Fruit fly (Drosophila melanogaster): ENCODE data around the gene CG9801.

CG9801 gene

DNA sequence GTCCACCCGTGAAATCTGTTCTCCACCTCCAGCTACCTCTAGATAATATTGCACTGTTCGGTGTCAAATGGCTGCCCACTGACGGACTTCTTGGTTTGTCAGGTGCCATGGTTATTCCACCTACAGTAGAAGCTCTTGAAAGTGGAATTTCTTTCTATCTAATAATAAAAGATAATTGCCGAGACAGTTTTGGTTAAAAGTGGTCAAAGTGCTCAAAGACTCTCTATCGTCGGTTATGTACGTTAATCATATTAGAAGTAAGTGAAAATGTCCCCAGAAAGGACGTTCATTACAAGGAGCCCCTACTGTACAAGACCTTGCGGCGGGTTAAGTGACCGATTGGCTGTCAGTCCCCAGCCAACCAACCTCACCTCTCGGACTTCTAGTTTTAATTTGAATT lies 3.3 kb downstream of the CG9801 start (continued):
- TF ChIP-seq CG7786 (GFP tag; optimal IDR thresholded peaks at IDR 0.05) (peak; percentile 23), hkb (optimal IDR thresholded peaks at IDR 0.05) (no peak), hkb (GFP tag; IDR thresholded peaks at IDR 0.05) (peak; percentile 48; the same call in 1 of the 2 replicates), gsb (GFP tag; IDR thresholded peaks at IDR 0.05) (0 out of 2 replicates have a peak, but pooled peaks have one; percentile 10), CG1603 (tag; optimal IDR thresholded peaks at IDR 0.05) (peak; percentile 44), Opbp (GFP tag; IDR thresholded peaks at IDR 0.05; ENCODE audit: partially characterized antibody) (no peak), Hr39 (optimal IDR thresholded peaks at IDR 0.05) (no peak), CG16863 (GFP tag; optimal IDR thresholded peaks at IDR 0.05) (peak; percentile 26), chinmo (GFP tag; IDR thresholded peaks at IDR 0.05; ENCODE audit: partially characterized antibody) (0 out of 4 replicates have a peak, but pooled peaks have one; percentile 17), az2 (GFP tag; optimal IDR thresholded peaks at IDR 0.05) (peak; percentile 34), CG11723 (GFP tag; optimal IDR thresholded peaks at IDR 0.05) (peak; percentile 18), Ada2b (GFP tag; IDR thresholded peaks at IDR 0.05) (peak; percentile 65), HHEX (GFP tag; optimal IDR thresholded peaks at IDR 0.05) (peak; percentile 10), Atf-2 (GFP tag; optimal IDR thresholded peaks at IDR 0.05) (peak; percentile 29), pan (optimal IDR thresholded peaks at IDR 0.05) (no peak), pan (GFP tag; optimal IDR thresholded peaks at IDR 0.05 in 1 of 2, IDR thresholded peaks at IDR 0.05 in 1 of 2) (peak in 1 of 2 experiments; percentile 48), ttk (GFP tag; IDR thresholded peaks at IDR 0.05) (peak; percentile 8; the same call in 1 of the 2 replicates), Hsf (GFP tag; optimal IDR thresholded peaks at IDR 0.05) (peak; percentile 46), eyg (GFP tag; optimal IDR thresholded peaks at IDR 0.05) (no peak), H15 (GFP tag; IDR thresholded peaks at IDR 0.05) (0 out of 3 replicates have a peak, but pooled peaks have one; percentile 21), CG2678 (tag; optimal IDR thresholded peaks at IDR 0.05) (peak; percentile 57), onecut (GFP tag; IDR thresholded peaks at IDR 0.05) (no peak), CG32532 (GFP tag; IDR thresholded peaks at IDR 0.05) (peak; percentile 62; the same call in 1 of the 2 replicates), CG13296 (GFP tag; optimal IDR thresholded peaks at IDR 0.05) (peak; percentile 17), Hr51 (GFP tag; optimal IDR thresholded peaks at IDR 0.05) (peak; percentile 10 to 65), CG8089 (GFP tag; optimal IDR thresholded peaks at IDR 0.05) (peak; percentile 11), CG9797 (GFP tag; optimal IDR thresholded peaks at IDR 0.05) (no peak), ERR (GFP tag; optimal IDR thresholded peaks at IDR 0.05) (no peak), emc (GFP tag; optimal IDR thresholded peaks at IDR 0.05) (no peak), Atf3 (GFP tag; optimal IDR thresholded peaks at IDR 0.05) (no peak), dysf (GFP tag; IDR thresholded peaks at IDR 0.05) (peak; percentile 74), D19A (tag; optimal IDR thresholded peaks at IDR 0.05) (no peak), PHDP (tag; optimal IDR thresholded peaks at IDR 0.05) (peak; percentile 52), CG10147 (GFP tag; optimal IDR thresholded peaks at IDR 0.05) (no peak), ase (GFP tag; IDR thresholded peaks at IDR 0.05) (peak; percentile 58; the same call in 1 of the 3 replicates), Pdp1 (GFP tag; optimal IDR thresholded peaks at IDR 0.05) (peak in 1 of 2 experiments; percentile 62), shn (GFP tag; optimal IDR thresholded peaks at IDR 0.05) (peak; percentile 4), CG10462 (GFP tag; optimal IDR thresholded peaks at IDR 0.05) (no peak), CG3281 (GFP tag; optimal IDR thresholded peaks at IDR 0.05) (peak; percentile 11), sr (GFP tag; IDR thresholded peaks at IDR 0.05) (no peak), CG9215 (GFP tag; IDR thresholded peaks at IDR 0.05) (peak; percentile 23; the same call in 1 of the 2 replicates), CG9817 (tag; optimal IDR thresholded peaks at IDR 0.05) (peak; percentile 29), Xrp1 (GFP tag; IDR thresholded peaks at IDR 0.05) (peak; percentile 44), org-1 (GFP tag; optimal IDR thresholded peaks at IDR 0.05) (peak; percentile 36), CG8388 (GFP tag; optimal IDR thresholded peaks at IDR 0.05) (peak; percentile 20), ab (GFP tag; optimal IDR thresholded peaks at IDR 0.05) (no peak), Max (GFP tag; optimal IDR thresholded peaks at IDR 0.05) (peak; percentile 14), CG15696 (tag; optimal IDR thresholded peaks at IDR 0.05) (no peak), zen (tag; optimal IDR thresholded peaks at IDR 0.05) (no peak), mam (GFP tag; optimal IDR thresholded peaks at IDR 0.05) (peak; percentile 2), CG12659 (GFP tag; optimal IDR thresholded peaks at IDR 0.05) (peak; percentile 11), sima (GFP tag; optimal IDR thresholded peaks at IDR 0.05) (no peak)
